Worm (Caenorhabditis elegans) whole organism, mixed stage, embryonic: ENCODE measurements around the gene algn-6.

ENCODE experiments used
- M03D4.4 ChIP-seq: sonication (generic microtip); optimal IDR thresholded peaks from 2 replicates; lab custom pipeline; 2017; ENCODE audit warnings: mild to moderate bottlenecking, missing genetic modification characterization, missing compliant biosample characterization
- bed-3 ChIP-seq: fragments of 200-800 bp; sonication (Bioruptor generic); optimal IDR thresholded peaks from 3 replicates; lab custom pipeline; 2018; ENCODE audit warnings: mild to moderate bottlenecking, missing genetic modification characterization, moderate library complexity, missing compliant biosample characterization
- blmp-1 ChIP-seq: fragments of 150-350 bp; optimal IDR thresholded peaks from 2 replicates; lab custom pipeline; 2014; ENCODE audit warnings: missing biosample characterization, missing genetic modification characterization
- ceh-39 ChIP-seq: fragments of 150-350 bp; optimal IDR thresholded peaks from 2 replicates; lab custom pipeline; 2014; ENCODE audit warnings: missing biosample characterization, missing genetic modification characterization
- ceh-83 ChIP-seq: fragments of 200-800 bp; sonication (Bioruptor generic); optimal IDR thresholded peaks from 2 replicates; lab custom pipeline; 2018; ENCODE audit warnings: mild to moderate bottlenecking, missing genetic modification characterization, missing compliant biosample characterization
- ces-1 ChIP-seq: fragments of 150-350 bp; optimal IDR thresholded peaks from 2 replicates; lab custom pipeline; 2014; ENCODE audit warnings: missing biosample characterization, missing genetic modification reagents, missing genetic modification characterization
- cnd-1 ChIP-seq: fragments of 200-800 bp; sonication (Bioruptor generic); optimal IDR thresholded peaks from 2 replicates; lab custom pipeline; 2018; ENCODE audit warnings: mild to moderate bottlenecking, missing genetic modification characterization, missing compliant biosample characterization
- drap-1 ChIP-seq: fragments of 200-800 bp; sonication (Bioruptor generic); optimal IDR thresholded peaks from 3 replicates; lab custom pipeline; 2018; ENCODE audit warnings: mild to moderate bottlenecking, missing genetic modification characterization, missing compliant biosample characterization
- elt-1 ChIP-seq: sonication (generic microtip); optimal IDR thresholded peaks from 2 replicates; lab custom pipeline; 2017; ENCODE audit warnings: missing genetic modification characterization, mild to moderate bottlenecking, missing compliant biosample characterization, antibody characterized with exemption, moderate library complexity, borderline replicate concordance; ENCODE audit not compliant: insufficient read depth
- elt-3 ChIP-seq: fragments of 150-350 bp; optimal IDR thresholded peaks from 2 replicates; lab custom pipeline; 2014; ENCODE audit warnings: missing biosample characterization, missing genetic modification characterization
- flh-1 ChIP-seq: fragments of 200-800 bp; sonication (Bioruptor generic); optimal IDR thresholded peaks from 2 replicates; lab custom pipeline; 2018; ENCODE audit warnings: mild to moderate bottlenecking, missing genetic modification characterization, moderate library complexity, missing compliant biosample characterization
- ham-2 ChIP-seq: fragments of 200-800 bp; sonication (Bioruptor generic); optimal IDR thresholded peaks from 2 replicates; lab custom pipeline; 2018; ENCODE audit warnings: mild to moderate bottlenecking, missing genetic modification characterization, missing compliant biosample characterization
- hlh-1 ChIP-seq: fragments of 150-350 bp; optimal IDR thresholded peaks from 2 replicates; lab custom pipeline; 2014; ENCODE audit warnings: missing biosample characterization, missing genetic modification reagents, missing genetic modification characterization
- lin-13 ChIP-seq: fragments of 150-350 bp; optimal IDR thresholded peaks from 2 replicates; lab custom pipeline; 2014; ENCODE audit warnings: missing biosample characterization, missing genetic modification characterization
- lin-32 ChIP-seq: fragments of 200-800 bp; sonication (Bioruptor generic); optimal IDR thresholded peaks from 2 replicates; lab custom pipeline; 2018; ENCODE audit warnings: mild to moderate bottlenecking, missing genetic modification characterization, missing compliant biosample characterization
- lsy-2 ChIP-seq: fragments of 150-350 bp; optimal IDR thresholded peaks from 2 replicates; lab custom pipeline; 2014; ENCODE audit warnings: missing biosample characterization, missing genetic modification characterization
- mab-5 ChIP-seq: fragments of 150-350 bp; optimal IDR thresholded peaks from 2 replicates; lab custom pipeline; 2014; ENCODE audit warnings: missing biosample characterization, missing genetic modification characterization
- mep-1 ChIP-seq: fragments of 150-350 bp; optimal IDR thresholded peaks from 2 replicates; lab custom pipeline; 2017; ENCODE audit warnings: missing biosample characterization, missing genetic modification reagents, missing genetic modification characterization, inconsistent platforms
- mls-2 ChIP-seq: sonication (generic microtip); optimal IDR thresholded peaks from 2 replicates; lab custom pipeline; 2016; ENCODE audit warnings: mild to moderate bottlenecking, missing genetic modification characterization, moderate library complexity, missing compliant biosample characterization
- nhr-12 ChIP-seq: fragments of 150-350 bp; optimal IDR thresholded peaks from 2 replicates; lab custom pipeline; 2014; ENCODE audit warnings: missing biosample characterization, missing genetic modification characterization
- nhr-2 ChIP-seq: fragments of 150-350 bp; optimal IDR thresholded peaks from 2 replicates; lab custom pipeline; 2014; ENCODE audit warnings: missing biosample characterization, missing genetic modification characterization
- nhr-237 ChIP-seq: fragments of 150-350 bp; optimal IDR thresholded peaks from 2 replicates; lab custom pipeline; 2014; ENCODE audit warnings: missing biosample characterization, missing genetic modification characterization
- nhr-28 ChIP-seq: fragments of 150-350 bp; optimal IDR thresholded peaks from 2 replicates; lab custom pipeline; 2014; ENCODE audit warnings: missing biosample characterization, missing genetic modification characterization
- nhr-76 ChIP-seq: sonication (generic microtip); optimal IDR thresholded peaks from 2 replicates; lab custom pipeline; 2017; ENCODE audit warnings: missing biosample characterization, missing genetic modification characterization
- pha-4 ChIP-seq: fragments of 150-350 bp; optimal IDR thresholded peaks from 2 replicates; lab custom pipeline; 2018; ENCODE audit warnings: missing biosample characterization, missing genetic modification reagents, missing genetic modification characterization
- sem-2 ChIP-seq: fragments of 200-800 bp; sonication (Bioruptor generic); optimal IDR thresholded peaks from 2 replicates; lab custom pipeline; 2018; ENCODE audit warnings: mild to moderate bottlenecking, missing genetic modification characterization, missing compliant biosample characterization
- snpc-4 ChIP-seq: fragments of 150-350 bp; optimal IDR thresholded peaks from 2 replicates; lab custom pipeline; 2014; ENCODE audit warnings: missing biosample characterization, missing genetic modification characterization
- sptf-1 ChIP-seq: sonication (generic microtip); optimal IDR thresholded peaks from 2 replicates; lab custom pipeline; 2017; ENCODE audit warnings: mild to moderate bottlenecking, missing genetic modification characterization, moderate library complexity, missing compliant biosample characterization
- tbx-8 ChIP-seq: fragments of 200-800 bp; sonication (Bioruptor generic); optimal IDR thresholded peaks from 2 replicates; lab custom pipeline; 2018; ENCODE audit warnings: mild to moderate bottlenecking, missing genetic modification characterization, moderate library complexity, missing compliant biosample characterization
- unc-120 ChIP-seq: sonication (generic microtip); optimal IDR thresholded peaks from 2 replicates; lab custom pipeline; 2017; ENCODE audit warnings: missing genetic modification characterization, missing compliant biosample characterization; ENCODE audit not compliant: poor library complexity, severe bottlenecking
- unc-39 ChIP-seq: fragments of 150-350 bp; optimal IDR thresholded peaks from 2 replicates; lab custom pipeline; 2014; ENCODE audit warnings: missing biosample characterization, missing genetic modification characterization
- unc-62 ChIP-seq: fragments of 150-350 bp; optimal IDR thresholded peaks from 2 replicates; lab custom pipeline; 2014; ENCODE audit warnings: missing biosample characterization, missing genetic modification reagents, missing genetic modification characterization
- zip-8 ChIP-seq: fragments of 150-350 bp; optimal IDR thresholded peaks from 2 replicates; lab custom pipeline; 2014; ENCODE audit warnings: missing biosample characterization, missing genetic modification characterization
- ztf-11 ChIP-seq: fragments of 150-350 bp; optimal IDR thresholded peaks from 2 replicates; lab custom pipeline; 2014; ENCODE audit warnings: missing biosample characterization, missing genetic modification characterization

The algn-6 gene

ce11 chrII:8052172-8052571 lies 12.6 kb downstream of the algn-6 start:
- TF ChIP-seq cnd-1 (peak; percentile 51), ces-1 (peak; percentile 33), unc-39 (no peak), lsy-2 (tag; lab: Kevin White, UChicago) (no peak), sptf-1 (tag; lab: Kevin White, UChicago) (no peak)

- no peak for TF ChIP-seq mab-5 (tag; lab: Kevin White, UChicago)
- TF ChIP-seq ham-2 (GFP tag; lab: Kevin White, UChicago), result no peak
- no peak for TF ChIP-seq nhr-237
- TF ChIP-seq lin-32 (GFP tag; lab: Kevin White, UChicago), result no peak
- TF ChIP-seq ces-1, result no peak
- TF ChIP-seq unc-120 (tag; lab: Kevin White, UChicago), result no peak
- TF ChIP-seq nhr-76 (tag; lab: Kevin White, UChicago), result no peak
- TF ChIP-seq ceh-83 (GFP tag; lab: Kevin White, UChicago), result no peak
- no peak for TF ChIP-seq unc-39
- no peak for TF ChIP-seq bed-3
- no peak for TF ChIP-seq lsy-2 (tag; lab: Kevin White, UChicago)
- no peak for TF ChIP-seq cnd-1
- no peak for TF ChIP-seq drap-1 (GFP tag; lab: Kevin White, UChicago)
- no peak for TF ChIP-seq unc-62 (GFP tag; lab: Kevin White, UChicago)
Measured at ce11 chrII:8052850-8053249, 13.2 kb downstream of the algn-6 start, which contains the start of gene T05H10.4. Gene T05H10.4 (plus strand): TSS chrII:8053150.

- TF ChIP-seq drap-1 (GFP tag; lab: Kevin White, UChicago) (no peak), sem-2 (GFP tag; lab: Kevin White, UChicago) (no peak)
Measured at ce11 chrII:8057911-8058310, 18.3 kb downstream of the algn-6 start.

- TF ChIP-seq tbx-8 (no peak), drap-1 (GFP tag; lab: Kevin White, UChicago) (no peak), nhr-2 (tag; lab: Kevin White, UChicago) (no peak), ztf-11 (tag; lab: Kevin White, UChicago) (no peak), nhr-76 (tag; lab: Kevin White, UChicago) (no peak), hlh-1 (tag; lab: Kevin White, UChicago) (no peak), nhr-12 (tag; lab: Kevin White, UChicago) (no peak), unc-39 (no peak), mls-2 (tag; lab: Kevin White, UChicago) (no peak), lin-32 (GFP tag; lab: Kevin White, UChicago) (no peak), sptf-1 (tag; lab: Kevin White, UChicago) (no peak), pha-4 (tag; lab: Kevin White, UChicago) (no peak), lin-13 (tag; lab: Kevin White, UChicago) (no peak), zip-8 (no peak)
Measured at ce11 chrII:8058769-8059168, 19.2 kb downstream of the algn-6 start, which contains the start of gene T05H10.8. Gene T05H10.8 (plus strand): TSS chrII:8059069.

ce11 chrII:8059532-8059931 lies 19.9 kb downstream of the algn-6 start:
- TF ChIP-seq M03D4.4 (tag; lab: Kevin White, UChicago) (no peak), unc-120 (tag; lab: Kevin White, UChicago) (no peak), tbx-8 (no peak), lin-13 (tag; lab: Kevin White, UChicago) (no peak), sptf-1 (tag; lab: Kevin White, UChicago) (no peak)

- peak; percentile 48 for TF ChIP-seq nhr-237
- TF ChIP-seq flh-1 (GFP tag; lab: Kevin White, UChicago), result no peak
- TF ChIP-seq lin-13 (tag; lab: Kevin White, UChicago), result peak; percentile 76
- TF ChIP-seq unc-62 (GFP tag; lab: Kevin White, UChicago), result no peak
- TF ChIP-seq snpc-4, result no peak
- TF ChIP-seq ham-2 (GFP tag; lab: Kevin White, UChicago), result no peak
- TF ChIP-seq ces-1, result peak; percentile 59
- no peak for TF ChIP-seq mab-5 (tag; lab: Kevin White, UChicago)
- TF ChIP-seq cnd-1, result peak; percentile 25
- TF ChIP-seq mls-2 (tag; lab: Kevin White, UChicago), result no peak
- no peak for TF ChIP-seq nhr-2 (tag; lab: Kevin White, UChicago)
- no peak for TF ChIP-seq elt-1
- TF ChIP-seq drap-1 (GFP tag; lab: Kevin White, UChicago), result peak; percentile 41
- peak; percentile 43 for TF ChIP-seq ceh-39 (tag; lab: Kevin White, UChicago)
- no peak for TF ChIP-seq elt-3 (tag; lab: Kevin White, UChicago)
- no peak for TF ChIP-seq nhr-28 (tag; lab: Kevin White, UChicago)
- TF ChIP-seq lsy-2 (tag; lab: Kevin White, UChicago), result peak; percentile 63
- TF ChIP-seq blmp-1, result no peak
- peak; percentile 73 for TF ChIP-seq pha-4 (tag; lab: Kevin White, UChicago)
- peak; percentile 41 for TF ChIP-seq hlh-1 (tag; lab: Kevin White, UChicago)
- TF ChIP-seq mep-1 (tag; lab: Kevin White, UChicago), result peak; percentile 76
- TF ChIP-seq, all 35 proteins: peak for 10
Measured at ce11 chrII:8062334-8062791, 22.8 kb downstream of the algn-6 start, which contains the start of gene ufd-2. Gene ufd-2 (plus strand): TSS chrII:8062741.
